Worm (Caenorhabditis elegans) whole organism, L1 larva: ENCODE measurements around the gene ceh-31.

ENCODE experiments used
- C16A3.4 ChIP-seq: fragments of 150-350 bp; optimal IDR thresholded peaks from 2 replicates; lab custom pipeline; 2014; ENCODE audit warnings: missing biosample characterization, missing genetic modification characterization
- aha-1 ChIP-seq: fragments of 150-350 bp; optimal IDR thresholded peaks from 2 replicates; lab custom pipeline; 2014; ENCODE audit warnings: missing biosample characterization, missing genetic modification characterization
- alr-1 ChIP-seq: fragments of 200-800 bp; sonication (Bioruptor generic); optimal IDR thresholded peaks from 2 replicates; lab custom pipeline; 2018; ENCODE audit warnings: borderline replicate concordance, mild to moderate bottlenecking, missing genetic modification characterization, missing compliant biosample characterization
- blmp-1 ChIP-seq: fragments of 150-350 bp; optimal IDR thresholded peaks from 2 replicates; lab custom pipeline; 2014; ENCODE audit warnings: missing biosample characterization, missing genetic modification characterization
- ceh-8 ChIP-seq: fragments of 200-800 bp; sonication (Bioruptor generic); optimal IDR thresholded peaks from 2 replicates; lab custom pipeline; 2018; ENCODE audit warnings: mild to moderate bottlenecking, missing genetic modification characterization, moderate library complexity, missing compliant biosample characterization
- ces-1 ChIP-seq: fragments of 150-350 bp; optimal IDR thresholded peaks from 2 replicates; lab custom pipeline; 2014; ENCODE audit warnings: missing biosample characterization, missing genetic modification reagents, missing genetic modification characterization
- dpl-1 ChIP-seq, 3 experiments: fragments of 150-350 bp in 2 of 3; sonication (generic microtip) in 1 of 3; optimal IDR thresholded peaks; 2 replicates each; lab custom pipeline; 2014 to 2017; ENCODE audit warnings: missing biosample characterization in 3 of 3, missing genetic modification characterization in 3 of 3, missing genetic modification reagents in 3 of 3
- dsc-1 ChIP-seq: sonication (generic microtip); optimal IDR thresholded peaks from 2 replicates; lab custom pipeline; 2016; ENCODE audit warnings: mild to moderate bottlenecking, missing genetic modification characterization, missing compliant biosample characterization
- efl-1 ChIP-seq, 4 experiments: fragments of 150-350 bp; optimal IDR thresholded peaks in 3 of 4; peaks in 1 of 4; 1 replicate in 1 of 4; 2 replicates in 3 of 4; lab custom pipeline; 2014; ENCODE audit warnings: missing biosample characterization in 2 of 4, missing genetic modification characterization in 2 of 4, missing genetic modification reagents in 2 of 4
- egl-13 ChIP-seq: sonication (generic microtip); optimal IDR thresholded peaks from 2 replicates; lab custom pipeline; 2016; ENCODE audit warnings: missing genotype, missing genetic modification reagents, missing genetic modification characterization, missing compliant biosample characterization
- elt-2 ChIP-seq: sonication (generic microtip); optimal IDR thresholded peaks from 2 replicates; lab custom pipeline; 2016; ENCODE audit warnings: missing genetic modification characterization, mild to moderate bottlenecking, inconsistent platforms, missing compliant biosample characterization, missing genetic modification reagents
- elt-3 ChIP-seq, 6 experiments: fragments of 150-350 bp in 1 of 6; sonication (generic microtip); optimal IDR thresholded peaks; 2 replicates each; lab custom pipeline; 2017 to 2018; ENCODE audit warnings: missing biosample characterization in 6 of 6, missing genetic modification characterization in 6 of 6, inconsistent platforms in 1 of 6
- fos-1 ChIP-seq: fragments of 150-350 bp; optimal IDR thresholded peaks from 2 replicates; lab custom pipeline; 2014; ENCODE audit warnings: missing biosample characterization, missing genetic modification characterization
- hlh-4 ChIP-seq: sonication (generic microtip); optimal IDR thresholded peaks from 2 replicates; lab custom pipeline; 2016; ENCODE audit warnings: mild to moderate bottlenecking, missing genetic modification characterization, missing compliant biosample characterization
- jun-1 ChIP-seq: fragments of 150-350 bp; optimal IDR thresholded peaks from 2 replicates; lab custom pipeline; 2014; ENCODE audit warnings: missing biosample characterization, missing genetic modification reagents, missing genetic modification characterization
- lin-13 ChIP-seq: fragments of 150-350 bp; optimal IDR thresholded peaks from 2 replicates; lab custom pipeline; 2014; ENCODE audit warnings: missing biosample characterization, missing genetic modification reagents, missing genetic modification characterization
- lin-39 ChIP-seq: fragments of 150-350 bp; optimal IDR thresholded peaks from 2 replicates; lab custom pipeline; 2014; ENCODE audit warnings: missing biosample characterization, missing genetic modification reagents, missing genetic modification characterization
- lir-3 ChIP-seq: sonication (generic microtip); optimal IDR thresholded peaks from 2 replicates; lab custom pipeline; 2016; ENCODE audit warnings: mild to moderate bottlenecking, missing genetic modification characterization, moderate library complexity, missing compliant biosample characterization; ENCODE audit not compliant: poor library complexity
- mab-9 ChIP-seq: fragments of 200-800 bp; sonication (Bioruptor generic); IDR thresholded peaks from 2 replicates; pipeline ENCODE4 v1.3.6; 2022; ENCODE audit warnings: missing genetic modification reagents, missing genetic modification characterization, missing compliant biosample characterization
- mef-2 ChIP-seq: fragments of 150-350 bp; optimal IDR thresholded peaks from 2 replicates; lab custom pipeline; 2014; ENCODE audit warnings: missing biosample characterization, missing genetic modification characterization
- nhr-11 ChIP-seq: fragments of 150-350 bp; optimal IDR thresholded peaks from 2 replicates; lab custom pipeline; 2014; ENCODE audit warnings: missing biosample characterization, missing genetic modification characterization
- nhr-12 ChIP-seq: sonication (generic microtip); optimal IDR thresholded peaks from 2 replicates; lab custom pipeline; 2017; ENCODE audit warnings: missing biosample characterization, missing genetic modification characterization
- nhr-19 ChIP-seq: fragments of 200-800 bp; sonication (Bioruptor generic); conservative IDR thresholded peaks from 2 replicates; pipeline ENCODE4 v1.3.6; 2022; ENCODE audit warnings: missing genetic modification characterization, missing compliant biosample characterization
- nhr-237 ChIP-seq: fragments of 150-350 bp; optimal IDR thresholded peaks from 2 replicates; lab custom pipeline; 2014; ENCODE audit warnings: missing biosample characterization, missing genetic modification characterization
- nhr-28 ChIP-seq: fragments of 150-350 bp; optimal IDR thresholded peaks from 2 replicates; lab custom pipeline; 2014; ENCODE audit warnings: missing biosample characterization, missing genetic modification characterization
- nhr-47 ChIP-seq: sonication (generic microtip); optimal IDR thresholded peaks from 2 replicates; lab custom pipeline; 2016; ENCODE audit warnings: mild to moderate bottlenecking, missing genetic modification characterization, moderate library complexity, missing compliant biosample characterization
- nhr-71 ChIP-seq: sonication (generic microtip); optimal IDR thresholded peaks from 2 replicates; lab custom pipeline; 2016; ENCODE audit warnings: mild to moderate bottlenecking, missing genetic modification characterization, moderate library complexity, missing compliant biosample characterization
- nhr-76 ChIP-seq: sonication (generic microtip); optimal IDR thresholded peaks from 2 replicates; lab custom pipeline; 2017; ENCODE audit warnings: missing biosample characterization, missing genetic modification characterization
- nhr-85 ChIP-seq: sonication (generic microtip); peaks from one replicate; lab custom pipeline; 2016; ENCODE audit warnings: missing genetic modification characterization, inconsistent platforms, missing compliant biosample characterization
- nhr-90 ChIP-seq: sonication (generic microtip); optimal IDR thresholded peaks from 2 replicates; lab custom pipeline; 2016; ENCODE audit warnings: mild to moderate bottlenecking, missing genetic modification characterization, missing compliant biosample characterization; ENCODE audit not compliant: poor library complexity
- pag-3 ChIP-seq: sonication (generic microtip); optimal IDR thresholded peaks from 2 replicates; lab custom pipeline; 2017; ENCODE audit warnings: missing genetic modification characterization, mild to moderate bottlenecking, missing compliant biosample characterization, antibody characterized with exemption, borderline replicate concordance; ENCODE audit not compliant: insufficient read depth
- pax-3 ChIP-seq: fragments of 200-800 bp; sonication (Bioruptor generic); optimal IDR thresholded peaks from 2 replicates; lab custom pipeline; 2018; ENCODE audit warnings: mild to moderate bottlenecking, missing genetic modification characterization, moderate library complexity, missing compliant biosample characterization
- pqm-1 ChIP-seq: sonication (generic microtip); optimal IDR thresholded peaks from 3 replicates; lab custom pipeline; 2017; ENCODE audit warnings: missing biosample characterization, missing genetic modification characterization
- rnt-1 ChIP-seq: sonication (generic microtip); optimal IDR thresholded peaks from 2 replicates; lab custom pipeline; 2016; ENCODE audit warnings: mild to moderate bottlenecking, missing genetic modification characterization, moderate library complexity, missing compliant biosample characterization
- snpc-4 ChIP-seq: fragments of 150-350 bp; optimal IDR thresholded peaks from 2 replicates; lab custom pipeline; 2014; ENCODE audit warnings: missing biosample characterization, missing genetic modification characterization
- snu-23 ChIP-seq: sonication (generic microtip); optimal IDR thresholded peaks from 2 replicates; lab custom pipeline; 2016; ENCODE audit warnings: missing genetic modification characterization, missing compliant biosample characterization
- sptf-1 ChIP-seq: fragments of 150-350 bp; optimal IDR thresholded peaks from 2 replicates; lab custom pipeline; 2014; ENCODE audit warnings: missing biosample characterization, missing genetic modification characterization
- tbx-2 ChIP-seq: sonication (generic microtip); optimal IDR thresholded peaks from 2 replicates; lab custom pipeline; 2016; ENCODE audit warnings: missing genetic modification characterization, missing compliant biosample characterization
- tlp-1 ChIP-seq: fragments of 150-350 bp; optimal IDR thresholded peaks from 2 replicates; lab custom pipeline; 2014; ENCODE audit warnings: missing biosample characterization, missing genetic modification characterization
- unc-130 ChIP-seq: fragments of 150-350 bp; optimal IDR thresholded peaks from 2 replicates; lab custom pipeline; 2017; ENCODE audit warnings: missing biosample characterization, missing genetic modification characterization, inconsistent platforms
- unc-30 ChIP-seq: sonication (generic microtip); optimal IDR thresholded peaks from 2 replicates; lab custom pipeline; 2017; ENCODE audit warnings: missing biosample characterization, missing genetic modification characterization
- unc-86 ChIP-seq: sonication (generic microtip); optimal IDR thresholded peaks from 2 replicates; lab custom pipeline; 2016; ENCODE audit warnings: missing genetic modification characterization, missing compliant biosample characterization
- unc-98 ChIP-seq: fragments of 200-800 bp; sonication (Bioruptor generic); IDR thresholded peaks from 2 replicates; pipeline ENCODE4 v1.3.6; 2022; ENCODE audit warnings: missing genetic modification characterization, missing compliant biosample characterization
- vab-15 ChIP-seq: sonication (generic microtip); optimal IDR thresholded peaks from 2 replicates; lab custom pipeline; 2017; ENCODE audit warnings: missing genotype, mild to moderate bottlenecking, missing genetic modification characterization, missing compliant biosample characterization

The ceh-31 gene

ce11 chrX:3034203-3034602 lies 36.0 kb downstream of the ceh-31 start, which contains the start of gene M02F4.2:
M02F4.2 (minus strand) TSS chrX:3034303.
- TF ChIP-seq unc-86 (tag; lab: Kevin White, UChicago) (no peak), snpc-4 (tag; lab: Kevin White, UChicago) (no peak), dpl-1 (GFP tag; optimal IDR thresholded peaks at IDR 0.05; lab: Kevin White, UChicago) (no peak), pag-3 (no peak), mab-9 (GFP tag; lab: Robert Waterston, UW) (no peak), mef-2 (tag; lab: Kevin White, UChicago) (no peak), rnt-1 (tag; lab: Kevin White, UChicago) (no peak), vab-15 (tag; lab: Kevin White, UChicago) (no peak), efl-1 (optimal IDR thresholded peaks at IDR 0.05; lab: Kevin White, UChicago) (no peak), efl-1 (GFP tag; optimal IDR thresholded peaks at IDR 0.05 in 1 of 2; lab: Kevin White, UChicago) (no peak), hlh-4 (no peak)

ce11 chrX:3033492-3033891 lies 36.7 kb downstream of the ceh-31 start:
- TF ChIP-seq unc-30 (tag; lab: Kevin White, UChicago) (no peak), snpc-4 (tag; lab: Kevin White, UChicago) (peak; percentile 76), lin-13 (no peak), efl-1 (optimal IDR thresholded peaks at IDR 0.05; lab: Kevin White, UChicago) (no peak), efl-1 (GFP tag; optimal IDR thresholded peaks at IDR 0.05 in 1 of 2; lab: Kevin White, UChicago) (peak in 1 of 2 experiments; percentile 86)

- TF ChIP-seq pag-3 (no peak), pax-3 (peak; percentile 31), jun-1 (tag; lab: Kevin White, UChicago) (peak; percentile 14), pqm-1 (tag; lab: Kevin White, UChicago) (peak; percentile 86), snpc-4 (tag; lab: Kevin White, UChicago) (no peak), elt-2 (peak; percentile 96), unc-98 (GFP tag; lab: Robert Waterston, UW) (no peak), C16A3.4 (tag; lab: Kevin White, UChicago) (no peak), nhr-90 (tag; lab: Kevin White, UChicago) (peak; percentile 4), elt-3 (tag; optimal IDR thresholded peaks at IDR 0.05; lab: Kevin White, UChicago) (no peak), tlp-1 (tag; lab: Kevin White, UChicago) (peak; percentile 11), nhr-71 (tag; lab: Kevin White, UChicago) (peak; percentile 7)
Measured at ce11 chrX:3031484-3031883, 38.7 kb downstream of the ceh-31 start, which contains the start of gene clec-265. clec-265 (plus strand) TSS chrX:3031783.

ce11 chrX:3029030-3029429 lies 41.2 kb downstream of the ceh-31 start, which contains the start of gene M02F4.1:
M02F4.1 (minus strand) TSS chrX:3029130.
- no peak for TF ChIP-seq lir-3 (tag; lab: Kevin White, UChicago)
- TF ChIP-seq ces-1: no peak
- no peak for TF ChIP-seq tbx-2 (tag; lab: Kevin White, UChicago)
- TF ChIP-seq pax-3: no peak
- TF ChIP-seq unc-130 (tag; lab: Kevin White, UChicago): no peak
- no peak for TF ChIP-seq nhr-28 (tag; lab: Kevin White, UChicago)
- no peak for TF ChIP-seq nhr-76 (tag; lab: Kevin White, UChicago)
- TF ChIP-seq C16A3.4 (tag; lab: Kevin White, UChicago): no peak
- no peak for TF ChIP-seq fos-1 (tag; lab: Kevin White, UChicago)
- TF ChIP-seq hlh-4: no peak
- no peak for TF ChIP-seq nhr-237 (tag; lab: Kevin White, UChicago)
- no peak for TF ChIP-seq nhr-85 (tag; lab: Kevin White, UChicago)
- no peak for TF ChIP-seq nhr-12 (tag; lab: Kevin White, UChicago)

- TF ChIP-seq sptf-1 (tag; lab: Kevin White, UChicago) (no peak), dsc-1 (tag; lab: Kevin White, UChicago) (no peak), nhr-47 (tag; lab: Kevin White, UChicago) (no peak), ceh-8 (GFP tag; lab: Kevin White, UChicago) (no peak), aha-1 (tag; lab: Kevin White, UChicago) (no peak), rnt-1 (tag; lab: Kevin White, UChicago) (no peak), nhr-19 (GFP tag; lab: Robert Waterston, UW) (peak; percentile 60), mab-9 (GFP tag; lab: Robert Waterston, UW) (no peak), blmp-1 (tag; lab: Kevin White, UChicago) (peak; percentile 81), snu-23 (GFP tag; lab: Kevin White, UChicago) (peak; percentile 43), egl-13 (tag; lab: Kevin White, UChicago) (no peak), alr-1 (no peak), pag-3 (no peak), pqm-1 (tag; lab: Kevin White, UChicago) (no peak), nhr-71 (tag; lab: Kevin White, UChicago) (peak; percentile 33), nhr-11 (tag; lab: Kevin White, UChicago) (no peak), lin-39 (tag; lab: Kevin White, UChicago) (no peak)
Measured at ce11 chrX:3025145-3025544, 45.1 kb downstream of the ceh-31 start.
